Fruit fly (Drosophila melanogaster) whole organism, embryonic: ENCODE data around the gene CG34325.
A peak's percentile ranks its signal among the peaks of the same experiment; 100 is the strongest.

Experiments
- Atf-2 ChIP-seq: fragments of 200-800 bp; sonication (Bioruptor generic); optimal IDR thresholded peaks from 2 replicates; lab custom pipeline; 2016; ENCODE audit warnings: missing biosample characterization, missing genetic modification characterization
- Bgb ChIP-seq: fragments of 200-800 bp; sonication (Bioruptor generic); IDR thresholded peaks from 2 replicates; pipeline ENCODE4 v1.3.6; 2022; ENCODE audit warnings: missing biosample characterization, missing genetic modification characterization; ENCODE audit not compliant: partially characterized antibody
- CG10147 ChIP-seq: fragments of 200-800 bp; sonication (Bioruptor generic); optimal IDR thresholded peaks from 2 replicates; lab custom pipeline; 2019; ENCODE audit warnings: missing biosample characterization, mild to moderate bottlenecking, missing genetic modification characterization, moderate library complexity
- CG11085 ChIP-seq: fragments of 200-800 bp; sonication (Bioruptor generic); IDR thresholded peaks from 2 replicates; pipeline ENCODE4 v1.3.6; 2022; ENCODE audit warnings: missing biosample characterization, missing genetic modification characterization
- CG11504 ChIP-seq: fragments of 200-800 bp; sonication (Bioruptor generic); optimal IDR thresholded peaks from 3 replicates; lab custom pipeline; 2019; ENCODE audit warnings: missing biosample characterization, mild to moderate bottlenecking, missing genetic modification characterization, moderate library complexity
- CG13287 ChIP-seq: fragments of 200-800 bp; sonication (Bioruptor generic); IDR thresholded peaks from 2 replicates; pipeline ENCODE4 v1.3.6; 2022; ENCODE audit warnings: missing biosample characterization, missing genetic modification characterization; ENCODE audit not compliant: partially characterized antibody
- CG15514 ChIP-seq: fragments of 200-800 bp; sonication (Bioruptor generic); optimal IDR thresholded peaks from 3 replicates; lab custom pipeline; 2017; ENCODE audit warnings: missing biosample characterization, missing genetic modification characterization, mild to moderate bottlenecking, moderate library complexity, missing genetic modification reagents
- CG15601 ChIP-seq: fragments of 200-800 bp; sonication (Bioruptor generic); optimal IDR thresholded peaks from 3 replicates; lab custom pipeline; 2019; ENCODE audit warnings: missing biosample characterization, mild to moderate bottlenecking, missing genetic modification characterization, moderate library complexity
- CG1647 ChIP-seq: fragments of 200-800 bp; sonication (Bioruptor generic); optimal IDR thresholded peaks from 3 replicates; lab custom pipeline; 2016; ENCODE audit warnings: missing biosample characterization, missing genetic modification characterization
- CG17186 ChIP-seq: fragments of 200-800 bp; sonication (Bioruptor generic); optimal IDR thresholded peaks from 3 replicates; lab custom pipeline; 2017; ENCODE audit warnings: missing biosample characterization, missing genetic modification reagents, missing genetic modification characterization
- CG17385 ChIP-seq: fragments of 200-800 bp; sonication (Bioruptor generic); optimal IDR thresholded peaks from 3 replicates; lab custom pipeline; 2018; ENCODE audit warnings: missing biosample characterization, mild to moderate bottlenecking, missing genetic modification characterization
- CG18011 ChIP-seq: fragments of 200-800 bp; sonication (Bioruptor generic); optimal IDR thresholded peaks from 2 replicates; lab custom pipeline; 2017; ENCODE audit warnings: missing biosample characterization, missing genetic modification characterization, mild to moderate bottlenecking, moderate library complexity, missing genotype
- CG33557 ChIP-seq: fragments of 200-800 bp; sonication (Bioruptor generic); optimal IDR thresholded peaks from 2 replicates; lab custom pipeline; 2019; ENCODE audit warnings: missing biosample characterization, mild to moderate bottlenecking, missing genetic modification characterization, moderate library complexity
- CG3847 ChIP-seq: fragments of 200-800 bp; sonication (Bioruptor generic); IDR thresholded peaks from 2 replicates; pipeline ENCODE4 v1.3.6; 2022; ENCODE audit warnings: missing biosample characterization, missing genetic modification characterization
- CG4617 ChIP-seq: fragments of 200-800 bp; sonication (Bioruptor generic); optimal IDR thresholded peaks from 3 replicates; lab custom pipeline; 2016; ENCODE audit warnings: missing biosample characterization, missing genetic modification characterization, borderline replicate concordance
- CG5180 ChIP-seq: fragments of 200-800 bp; sonication (Bioruptor generic); optimal IDR thresholded peaks from 3 replicates; lab custom pipeline; 2017; ENCODE audit warnings: missing biosample characterization, missing genetic modification characterization, mild to moderate bottlenecking, moderate library complexity, missing genetic modification reagents
- CG6654 ChIP-seq: fragments of 200-800 bp; sonication (Bioruptor generic); optimal IDR thresholded peaks from 2 replicates; lab custom pipeline; 2017; ENCODE audit warnings: missing biosample characterization, mild to moderate bottlenecking, missing genetic modification characterization
- CG8478 ChIP-seq: fragments of >200 bp; optimal IDR thresholded peaks from 2 replicates; lab custom pipeline; 2018
- CG9437 ChIP-seq: fragments of 200-800 bp; sonication (Bioruptor generic); optimal IDR thresholded peaks from 2 replicates; lab custom pipeline; 2018; ENCODE audit warnings: missing biosample characterization, mild to moderate bottlenecking, missing genetic modification characterization
- CG9876 ChIP-seq: fragments of 200-800 bp; sonication (Bioruptor generic); optimal IDR thresholded peaks from 2 replicates; lab custom pipeline; 2016; ENCODE audit warnings: missing biosample characterization, missing genetic modification characterization
- CG9932 ChIP-seq: fragments of 200-800 bp; sonication (Bioruptor generic); IDR thresholded peaks from 2 replicates; pipeline ENCODE4 v1.3.6; 2022; ENCODE audit warnings: missing biosample characterization, missing genetic modification characterization
- Dek ChIP-seq: fragments of 200-800 bp; sonication (Bioruptor generic); optimal IDR thresholded peaks from 3 replicates; lab custom pipeline; 2019; ENCODE audit warnings: missing biosample characterization, mild to moderate bottlenecking, missing genetic modification characterization, moderate library complexity
- Dip2 ChIP-seq: fragments of 200-800 bp; sonication (Bioruptor generic); IDR thresholded peaks from 2 replicates; pipeline ENCODE4 v1.3.6; 2022; ENCODE audit warnings: missing biosample characterization, missing genetic modification characterization
- Eip74EF ChIP-seq, 2 experiments: fragments of 200-800 bp in 1 of 2; fragments of >200 bp in 1 of 2; sonication (Bioruptor generic) in 1 of 2; optimal IDR thresholded peaks; 2 replicates each; lab custom pipeline; 2017 to 2019; ENCODE audit warnings: missing biosample characterization in 2 of 2, missing genetic modification characterization in 2 of 2, mild to moderate bottlenecking in 1 of 2, moderate library complexity in 1 of 2
- Ets97D ChIP-seq: fragments of 200-800 bp; sonication (Bioruptor generic); optimal IDR thresholded peaks from 3 replicates; lab custom pipeline; 2016; ENCODE audit warnings: missing biosample characterization, missing genetic modification characterization
- Fer1 ChIP-seq: fragments of 200-800 bp; sonication (Bioruptor generic); optimal IDR thresholded peaks from 2 replicates; lab custom pipeline; 2017; ENCODE audit warnings: missing biosample characterization, mild to moderate bottlenecking, missing genetic modification characterization
- HmgZ ChIP-seq: fragments of 200-800 bp; sonication (Bioruptor generic); optimal IDR thresholded peaks from 2 replicates; lab custom pipeline; 2018; ENCODE audit warnings: missing biosample characterization, mild to moderate bottlenecking, missing genetic modification characterization
- Hr3 ChIP-seq: fragments of 200-800 bp; sonication (Bioruptor generic); optimal IDR thresholded peaks from 3 replicates; lab custom pipeline; 2016; ENCODE audit warnings: missing biosample characterization, missing genetic modification characterization
- Lim3 ChIP-seq: fragments of 200-800 bp; sonication (Bioruptor generic); IDR thresholded peaks from 2 replicates; pipeline ENCODE4 v1.3.6; 2022; ENCODE audit warnings: missing biosample characterization, missing genetic modification characterization
- NFAT ChIP-seq: fragments of 200-800 bp; sonication (Bioruptor generic); IDR thresholded peaks from 2 replicates; pipeline ENCODE4 v1.3.6; 2022; ENCODE audit warnings: missing biosample characterization, missing genetic modification characterization
- Pdp1 ChIP-seq, 2 experiments: fragments of 200-800 bp; sonication (Bioruptor generic); optimal IDR thresholded peaks; 3 replicates each; lab custom pipeline; 2016; ENCODE audit warnings: missing biosample characterization in 2 of 2, missing genetic modification characterization in 2 of 2, mild to moderate bottlenecking in 1 of 2, moderate library complexity in 1 of 2
- Sin3A ChIP-seq: fragments of >200 bp; optimal IDR thresholded peaks from 2 replicates; lab custom pipeline; 2018
- bbx ChIP-seq: fragments of 200-800 bp; sonication (Bioruptor generic); IDR thresholded peaks from 2 replicates; pipeline ENCODE4 v1.3.6; 2022; ENCODE audit warnings: missing biosample characterization, missing genetic modification characterization; ENCODE audit not compliant: partially characterized antibody
- cato ChIP-seq: fragments of 200-800 bp; sonication (Bioruptor generic); optimal IDR thresholded peaks from 2 replicates; lab custom pipeline; 2016; ENCODE audit warnings: missing biosample characterization, missing genetic modification characterization, borderline replicate concordance
- crp ChIP-seq, 2 experiments: fragments of 200-800 bp; sonication (Bioruptor generic); optimal IDR thresholded peaks; 2 replicates in 1 of 2; 3 replicates in 1 of 2; lab custom pipeline; 2017; ENCODE audit warnings: missing biosample characterization in 2 of 2, missing genetic modification characterization in 2 of 2, mild to moderate bottlenecking in 1 of 2, moderate library complexity in 1 of 2
- fru ChIP-seq: fragments of >200 bp; optimal IDR thresholded peaks from 2 replicates; lab custom pipeline; 2017
- gro ChIP-seq: fragments of 200-800 bp; sonication (Bioruptor generic); optimal IDR thresholded peaks from 2 replicates; lab custom pipeline; 2016; ENCODE audit warnings: missing biosample characterization, missing genetic modification characterization
- kah ChIP-seq: fragments of 200-800 bp; sonication (Bioruptor generic); optimal IDR thresholded peaks from 2 replicates; lab custom pipeline; 2018; ENCODE audit warnings: missing biosample characterization, mild to moderate bottlenecking, missing genetic modification characterization
- lov ChIP-seq, 2 experiments: fragments of 200-800 bp in 1 of 2; fragments of >200 bp in 1 of 2; sonication (Bioruptor generic) in 1 of 2; IDR thresholded peaks in 1 of 2; optimal IDR thresholded peaks in 1 of 2; 2 replicates in 1 of 2; 3 replicates in 1 of 2; pipeline versions ENCODE4 v1.3.6 to Lab custom; 2017 to 2022; ENCODE audit warnings: missing biosample characterization in 1 of 2, missing genetic modification characterization in 1 of 2
- nerfin-2 ChIP-seq: fragments of 200-800 bp; sonication (Bioruptor generic); IDR thresholded peaks from 2 replicates; pipeline ENCODE4 v1.3.6; 2022; ENCODE audit warnings: missing biosample characterization, missing genetic modification characterization; ENCODE audit not compliant: partially characterized antibody
- pum ChIP-seq: fragments of 200-800 bp; sonication (Bioruptor generic); optimal IDR thresholded peaks from 2 replicates; lab custom pipeline; 2016; ENCODE audit warnings: missing biosample characterization, missing genetic modification characterization
- pzg ChIP-seq: fragments of 200-800 bp; sonication (Bioruptor generic); optimal IDR thresholded peaks from 3 replicates; lab custom pipeline; 2018; ENCODE audit warnings: missing biosample characterization, mild to moderate bottlenecking, missing genetic modification characterization, moderate library complexity
- rib ChIP-seq: fragments of 200-800 bp; sonication (Bioruptor generic); IDR thresholded peaks from 2 replicates; pipeline ENCODE4 v1.3.6; 2022; ENCODE audit warnings: missing biosample characterization, missing genetic modification characterization
- scrt ChIP-seq: fragments of 200-800 bp; sonication (Bioruptor generic); optimal IDR thresholded peaks from 2 replicates; lab custom pipeline; 2018; ENCODE audit warnings: missing biosample characterization, mild to moderate bottlenecking, missing genetic modification characterization, moderate library complexity
- sob ChIP-seq: fragments of 200-800 bp; sonication (Bioruptor generic); IDR thresholded peaks from 2 replicates; pipeline ENCODE4 v1.3.6; 2022; ENCODE audit warnings: missing biosample characterization, missing genetic modification characterization
- sug ChIP-seq: fragments of 200-800 bp; optimal IDR thresholded peaks from 2 replicates; lab custom pipeline; 2019; ENCODE audit warnings: missing biosample characterization, mild to moderate bottlenecking, missing genetic modification characterization, moderate library complexity
- trem ChIP-seq: fragments of 200-800 bp; optimal IDR thresholded peaks from 3 replicates; lab custom pipeline; 2019; ENCODE audit warnings: missing biosample characterization, mild to moderate bottlenecking, missing genetic modification characterization, moderate library complexity
- vvl ChIP-seq: fragments of 200-800 bp; sonication (Bioruptor generic); IDR thresholded peaks from 2 replicates; pipeline ENCODE4 v1.3.6; 2022; ENCODE audit warnings: missing biosample characterization, missing genetic modification characterization
- zen2 ChIP-seq: fragments of 200-800 bp; sonication (Bioruptor generic); IDR thresholded peaks from 3 replicates; pipeline ENCODE4 v1.3.6; 2022; ENCODE audit warnings: missing biosample characterization, missing genetic modification characterization; ENCODE audit not compliant: partially characterized antibody

CG34325 gene

DNA sequence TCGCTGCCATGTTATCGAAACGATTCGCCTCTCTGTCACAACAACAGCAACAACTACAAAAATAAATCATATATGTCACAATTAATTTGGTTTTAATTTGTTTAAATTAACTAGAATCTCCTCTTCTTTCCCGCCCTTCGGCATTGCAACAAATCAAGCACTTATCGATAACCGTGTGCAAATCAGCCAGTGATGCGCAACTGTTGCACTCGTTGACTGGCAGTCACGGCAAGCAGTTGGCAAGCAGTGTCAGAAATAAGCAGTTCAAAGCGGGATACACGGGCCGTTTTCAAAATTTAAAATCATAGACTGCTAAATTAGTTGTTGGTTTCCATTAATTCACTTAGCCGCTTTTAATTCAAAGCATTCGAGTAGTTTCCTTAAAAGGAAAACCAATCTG lies 37.4 kb downstream of the CG34325 start, which contains the start of gene Axs (continued):
- TF ChIP-seq CG3847 (GFP tag; lab: Robert Waterston, UW) (peak; percentile 30), scrt (GFP tag; lab: Kevin White, UChicago) (peak; percentile 69), lov (optimal IDR thresholded peaks at IDR 0.05; lab: Kevin White, UChicago) (no peak), lov (GFP tag; IDR thresholded peaks at IDR 0.05; lab: Robert Waterston, UW) (no peak), Pdp1 (GFP tag; optimal IDR thresholded peaks at IDR 0.05; lab: Kevin White, UChicago) (peak in 1 of 2 experiments; percentile 59), CG9932 (peak; percentile 58), HmgZ (peak; percentile 51), CG8478 (lab: Kevin White, UChicago) (no peak), gro (GFP tag; lab: Kevin White, UChicago) (peak; percentile 51), CG6654 (GFP tag; lab: Kevin White, UChicago) (no peak), CG9437 (GFP tag; lab: Kevin White, UChicago) (no peak), Sin3A (peak; percentile 48), cato (GFP tag; lab: Kevin White, UChicago) (no peak), nerfin-2 (GFP tag; lab: Robert Waterston, UW) (peak; percentile 52), rib (0 out of 2 replicates have a peak, but pooled peaks have one; percentile 34), CG18011 (peak; percentile 4), CG15601 (tag; lab: Kevin White, UChicago) (peak; percentile 32), bbx (GFP tag; lab: Robert Waterston, UW) (peak; percentile 79), zen2 (peak; percentile 66; the same call in 2 of the 3 replicates), trem (tag; lab: Kevin White, UChicago) (peak; percentile 61), CG9876 (no peak), CG1647 (no peak), crp (GFP tag; optimal IDR thresholded peaks at IDR 0.05; lab: Kevin White, UChicago) (peak in 1 of 2 experiments; percentile 32), pum (GFP tag; lab: Kevin White, UChicago) (peak; percentile 9), Bgb (peak; percentile 85), Eip74EF (GFP tag; optimal IDR thresholded peaks at IDR 0.05; lab: Kevin White, UChicago) (peak in 1 of 2 experiments; percentile 81), NFAT (GFP tag; lab: Robert Waterston, UW) (peak; percentile 40; the same call in 1 of the 2 replicates), CG10147 (GFP tag; lab: Kevin White, UChicago) (no peak), CG17385 (GFP tag; lab: Kevin White, UChicago) (peak; percentile 78), CG17186 (GFP tag; lab: Kevin White, UChicago) (peak; percentile 40), vvl (peak; percentile 76), CG11504 (tag; lab: Kevin White, UChicago) (peak; percentile 62), Dek (peak; percentile 28), CG11085 (no peak), sob (GFP tag; lab: Robert Waterston, UW) (peak; percentile 43; the same call in 1 of the 2 replicates), Lim3 (GFP tag; lab: Robert Waterston, UW) (no peak), pzg (peak; percentile 59), sug (tag; lab: Kevin White, UChicago) (peak; percentile 31), Ets97D (GFP tag; lab: Kevin White, UChicago) (peak; percentile 81), fru (lab: Kevin White, UChicago) (no peak), Dip2 (GFP tag; lab: Robert Waterston, UW) (no peak), CG13287 (GFP tag; lab: Robert Waterston, UW) (peak; percentile 77), CG15514 (peak; percentile 44), Hr3 (no peak), kah (GFP tag; lab: Kevin White, UChicago) (no peak), CG4617 (GFP tag; lab: Kevin White, UChicago) (no peak), Atf-2 (GFP tag; lab: Kevin White, UChicago) (peak; percentile 15), CG5180 (GFP tag; lab: Kevin White, UChicago) (no peak), CG33557 (GFP tag; lab: Kevin White, UChicago) (peak; percentile 9), Fer1 (GFP tag; lab: Kevin White, UChicago) (no peak)
